Worm (Caenorhabditis elegans): ENCODE measurements around the gene C16C4.17.

DNA sequence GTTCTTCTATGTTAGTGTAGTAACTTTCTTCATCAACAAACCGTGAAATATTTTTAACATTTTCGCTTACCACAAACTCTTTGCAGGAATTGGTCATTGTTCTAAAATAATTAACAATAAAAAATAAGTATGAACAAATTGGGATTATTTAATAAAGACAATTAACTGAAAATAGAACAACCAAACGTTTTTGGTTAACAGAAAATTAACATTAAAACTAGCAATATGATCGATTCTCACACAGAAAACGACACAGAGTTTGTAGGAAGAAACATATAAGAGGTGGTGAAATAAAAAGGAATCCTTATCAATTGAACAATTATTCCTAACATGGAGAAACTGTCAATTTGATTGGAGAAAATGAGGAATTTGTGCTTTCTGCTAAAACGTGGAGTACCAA is 14.3 kb downstream of the C16C4.17 start, which contains the start of gene math-16:
- no peak for TF ChIP-seq dao-5 (tag; optimal IDR thresholded peaks at IDR 0.05)
- TF ChIP-seq W03F9.2 (tag; optimal IDR thresholded peaks at IDR 0.05), result no peak
- no peak for TF ChIP-seq him-1 (tag; optimal IDR thresholded peaks at IDR 0.05)
